Worm (Caenorhabditis elegans) whole organism, late embryonic: ENCODE results near the gene C28H8.3.

ENCODE experiments used
- ama-1 ChIP-seq: fragments of 150-350 bp; optimal IDR thresholded peaks from 2 replicates; lab custom pipeline; 2014
- ceh-48 ChIP-seq: sonication (generic microtip); optimal IDR thresholded peaks from 2 replicates; lab custom pipeline; 2016; ENCODE audit warnings: missing genetic modification characterization, inconsistent platforms, missing compliant biosample characterization
- ceh-9 ChIP-seq: sonication (generic microtip); optimal IDR thresholded peaks from 2 replicates; lab custom pipeline; 2016; ENCODE audit warnings: mild to moderate bottlenecking, missing genetic modification characterization, inconsistent platforms, missing compliant biosample characterization
- hlh-13 ChIP-seq: fragments of 200-800 bp; sonication (Bioruptor generic); optimal IDR thresholded peaks from 2 replicates; lab custom pipeline; 2018; ENCODE audit warnings: mild to moderate bottlenecking, missing genetic modification characterization, missing compliant biosample characterization
- pag-3 ChIP-seq: sonication (generic microtip); optimal IDR thresholded peaks from 2 replicates; lab custom pipeline; 2016; ENCODE audit warnings: missing compliant biosample characterization, missing genetic modification characterization, borderline replicate concordance
- ref-2 ChIP-seq: sonication (generic microtip); optimal IDR thresholded peaks from 2 replicates; lab custom pipeline; 2016; ENCODE audit warnings: missing genetic modification characterization, missing compliant biosample characterization
- tbx-2 ChIP-seq: sonication (generic microtip); optimal IDR thresholded peaks from 2 replicates; lab custom pipeline; 2016; ENCODE audit warnings: missing genetic modification characterization, missing compliant biosample characterization
- unc-86 ChIP-seq: sonication (generic microtip); optimal IDR thresholded peaks from 2 replicates; lab custom pipeline; 2016; ENCODE audit warnings: missing genetic modification characterization, missing compliant biosample characterization
- ztf-16 ChIP-seq: sonication (generic microtip); optimal IDR thresholded peaks from 2 replicates; lab custom pipeline; 2017; ENCODE audit warnings: missing genetic modification characterization, missing compliant biosample characterization

DNA sequence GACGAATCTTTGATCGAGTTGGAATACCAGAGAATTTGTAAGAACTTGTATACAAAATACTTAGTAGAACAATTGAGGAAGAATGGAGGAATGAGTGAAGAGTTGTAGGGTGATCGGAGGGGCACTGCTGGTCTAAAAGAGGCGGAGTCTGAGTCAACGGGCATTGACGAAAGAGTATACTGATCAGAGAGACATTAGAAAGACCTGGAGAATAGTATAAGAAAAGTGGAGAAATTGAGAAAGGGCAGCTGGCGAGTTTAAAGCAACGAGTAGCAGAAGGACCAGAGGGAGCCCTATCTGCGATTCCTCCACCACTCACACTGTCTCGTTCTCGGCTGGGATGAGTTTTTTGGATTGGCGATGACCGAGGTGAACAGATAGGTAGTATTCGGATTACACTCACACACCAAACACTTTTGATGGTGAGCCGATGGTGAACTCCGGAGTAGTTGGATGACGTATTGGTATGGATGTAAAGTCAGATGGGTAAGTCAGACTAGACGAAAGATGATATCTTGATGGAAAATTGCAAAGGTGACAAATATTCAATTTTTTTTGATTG, 23.0 kb downstream of the C28H8.3 start, which contains the start of gene EGAP1.5:
- no peak for TF ChIP-seq ama-1 (lab: Kevin White, UChicago)
- TF ChIP-seq ref-2 (tag; lab: Kevin White, UChicago), result no peak
- TF ChIP-seq ceh-48 (tag; lab: Kevin White, UChicago), result no peak
- no peak for TF ChIP-seq unc-86
- TF ChIP-seq ztf-16, result no peak
- no peak for TF ChIP-seq pag-3
- no peak for TF ChIP-seq tbx-2
- TF ChIP-seq hlh-13 (GFP tag; lab: Kevin White, UChicago), result no peak
- TF ChIP-seq ceh-9 (tag; lab: Kevin White, UChicago), result no peak
